Worm (Caenorhabditis elegans) whole organism, young adult: ENCODE data around the gene C03F11.2.

Experiments
- B0019.2 ChIP-seq: fragments of 200-800 bp; sonication (Bioruptor generic); conservative IDR thresholded peaks from 2 replicates; pipeline ENCODE4 v1.3.6; 2022; ENCODE audit warnings: missing genetic modification reagents, missing genetic modification characterization, missing compliant biosample characterization
- B0336.3 ChIP-seq: fragments of 200-800 bp; sonication (Bioruptor generic); IDR thresholded peaks from 2 replicates; pipeline ENCODE4 v1.3.6; 2022; ENCODE audit warnings: missing genetic modification characterization, missing compliant biosample characterization
- C17E4.6 ChIP-seq: fragments of 200-800 bp; sonication (Bioruptor generic); IDR thresholded peaks from 2 replicates; pipeline ENCODE4 v1.3.6; 2022; ENCODE audit warnings: missing genetic modification reagents, missing genetic modification characterization, missing compliant biosample characterization
- D2030.7 ChIP-seq: fragments of 200-800 bp; sonication (Bioruptor generic); IDR thresholded peaks from 2 replicates; pipeline ENCODE4 v1.3.6; 2022; ENCODE audit warnings: missing genetic modification reagents, missing genetic modification characterization, missing compliant biosample characterization
- F33H1.4 ChIP-seq: fragments of 200-800 bp; sonication (Bioruptor generic); IDR thresholded peaks from 2 replicates; pipeline ENCODE4 v1.3.6; 2022; ENCODE audit warnings: missing genetic modification reagents, missing genetic modification characterization, missing compliant biosample characterization
- F57A8.1 ChIP-seq: fragments of 200-800 bp; sonication (Bioruptor generic); optimal IDR thresholded peaks from 2 replicates; lab custom pipeline; 2018; ENCODE audit warnings: mild to moderate bottlenecking, missing genetic modification characterization, moderate library complexity, missing compliant biosample characterization
- K12H6.12 ChIP-seq: fragments of 200-800 bp; sonication (Bioruptor generic); optimal IDR thresholded peaks from 2 replicates; lab custom pipeline; 2018; ENCODE audit warnings: mild to moderate bottlenecking, missing genetic modification characterization, missing compliant biosample characterization
- Y67H2A.10 ChIP-seq: fragments of 200-800 bp; sonication (Bioruptor generic); conservative IDR thresholded peaks from 2 replicates; pipeline ENCODE4 v1.3.6; 2022; ENCODE audit warnings: missing genetic modification reagents, missing genetic modification characterization, missing compliant biosample characterization
- Y95B8A.8 ChIP-seq: fragments of 200-800 bp; sonication (Bioruptor generic); IDR thresholded peaks from 2 replicates; pipeline ENCODE4 v1.3.6; 2022; ENCODE audit warnings: missing genetic modification reagents, missing genetic modification characterization, missing compliant biosample characterization
- aptf-3 ChIP-seq: fragments of 200-800 bp; sonication (Bioruptor generic); IDR thresholded peaks from 2 replicates; pipeline ENCODE4 v1.3.6; 2022; ENCODE audit warnings: missing genetic modification characterization, missing compliant biosample characterization
- athp-1 ChIP-seq: sonication (generic microtip); optimal IDR thresholded peaks from 2 replicates; lab custom pipeline; 2017; ENCODE audit warnings: mild to moderate bottlenecking, missing genetic modification characterization, missing compliant biosample characterization
- attf-6 ChIP-seq: fragments of 200-800 bp; sonication (Bioruptor generic); IDR thresholded peaks from 2 replicates; pipeline ENCODE4 v1.3.6; 2022; ENCODE audit warnings: missing genetic modification reagents, missing genetic modification characterization, missing compliant biosample characterization
- ccch-3 ChIP-seq: fragments of 200-800 bp; sonication (Bioruptor generic); optimal IDR thresholded peaks from 2 replicates; lab custom pipeline; 2018; ENCODE audit warnings: mild to moderate bottlenecking, missing genetic modification characterization, missing compliant biosample characterization
- cebp-1 ChIP-seq, 2 experiments: fragments of 200-800 bp in 1 of 2; sonication (Bioruptor generic) in 1 of 2; sonication (generic microtip) in 1 of 2; IDR thresholded peaks in 1 of 2; optimal IDR thresholded peaks in 1 of 2; 2 replicates each; pipeline versions ENCODE4 v1.3.6 to Lab custom; 2017 to 2022; ENCODE audit warnings: missing compliant biosample characterization in 2 of 2, missing genetic modification characterization in 2 of 2, mild to moderate bottlenecking in 1 of 2, missing genetic modification reagents in 1 of 2, moderate library complexity in 1 of 2
- ceh-27 ChIP-seq: fragments of 200-800 bp; sonication (Bioruptor generic); optimal IDR thresholded peaks from 2 replicates; lab custom pipeline; 2018; ENCODE audit warnings: mild to moderate bottlenecking, missing genetic modification characterization, moderate library complexity, missing compliant biosample characterization
- ceh-40 ChIP-seq: fragments of 200-800 bp; sonication (Bioruptor generic); IDR thresholded peaks from 2 replicates; pipeline ENCODE4 v1.3.6; 2022; ENCODE audit warnings: missing genetic modification characterization, missing compliant biosample characterization
- ceh-79 ChIP-seq: sonication (generic microtip); optimal IDR thresholded peaks from 2 replicates; lab custom pipeline; 2017; ENCODE audit warnings: mild to moderate bottlenecking, missing genetic modification characterization, missing compliant biosample characterization
- chd-7 ChIP-seq: sonication (generic microtip); optimal IDR thresholded peaks from 2 replicates; lab custom pipeline; 2016; ENCODE audit warnings: mild to moderate bottlenecking, missing genetic modification characterization, moderate library complexity, missing compliant biosample characterization
- dox-1 ChIP-seq: fragments of 200-800 bp; sonication (Bioruptor generic); IDR thresholded peaks from 2 replicates; pipeline ENCODE4 v1.3.6; 2022; ENCODE audit warnings: missing genetic modification reagents, missing genetic modification characterization, missing compliant biosample characterization
- dpl-1 ChIP-seq: fragments of 150-350 bp; optimal IDR thresholded peaks from 2 replicates; lab custom pipeline; 2014; ENCODE audit warnings: missing biosample characterization, missing genetic modification reagents, missing genetic modification characterization
- efl-1 ChIP-seq: fragments of 150-350 bp; optimal IDR thresholded peaks from 2 replicates; lab custom pipeline; 2014; ENCODE audit warnings: missing biosample characterization, missing genetic modification reagents, missing genetic modification characterization
- egrh-3 ChIP-seq: fragments of 200-800 bp; sonication (Bioruptor generic); IDR thresholded peaks from 2 replicates; pipeline ENCODE4 v1.3.6; 2022; ENCODE audit warnings: missing genetic modification reagents, missing genetic modification characterization, missing compliant biosample characterization
- ekl-4 ChIP-seq: fragments of 200-800 bp; sonication (Bioruptor generic); IDR thresholded peaks from 2 replicates; pipeline ENCODE4 v1.3.6; 2022; ENCODE audit warnings: missing genetic modification reagents, missing genetic modification characterization, missing compliant biosample characterization
- fkh-3 ChIP-seq: sonication (generic microtip); optimal IDR thresholded peaks from 2 replicates; lab custom pipeline; 2016; ENCODE audit warnings: mild to moderate bottlenecking, missing genetic modification characterization, missing compliant biosample characterization
- gei-17 ChIP-seq: fragments of 200-800 bp; sonication (Bioruptor generic); optimal IDR thresholded peaks from 2 replicates; lab custom pipeline; 2018; ENCODE audit warnings: mild to moderate bottlenecking, missing genetic modification characterization, missing compliant biosample characterization
- hlh-12 ChIP-seq: sonication (generic microtip); optimal IDR thresholded peaks from 2 replicates; lab custom pipeline; 2016; ENCODE audit warnings: missing genetic modification characterization, missing compliant biosample characterization
- hmg-20 ChIP-seq: fragments of 200-800 bp; sonication (Bioruptor generic); IDR thresholded peaks from 2 replicates; pipeline ENCODE4 v1.3.6; 2022; ENCODE audit warnings: missing genetic modification reagents, missing genetic modification characterization, missing compliant biosample characterization
- lin-26 ChIP-seq: fragments of 200-800 bp; sonication (Bioruptor generic); IDR thresholded peaks from 2 replicates; pipeline ENCODE4 v1.3.6; 2022; ENCODE audit warnings: missing genetic modification reagents, missing genetic modification characterization, missing compliant biosample characterization
- madf-10 ChIP-seq: sonication (generic microtip); optimal IDR thresholded peaks from 2 replicates; lab custom pipeline; 2016; ENCODE audit warnings: mild to moderate bottlenecking, missing genetic modification characterization, missing compliant biosample characterization
- madf-8 ChIP-seq: fragments of 200-800 bp; sonication (Bioruptor generic); conservative IDR thresholded peaks from 2 replicates; pipeline ENCODE4 v1.3.6; 2022; ENCODE audit warnings: missing genetic modification reagents, missing genetic modification characterization, missing compliant biosample characterization
- mcd-1 ChIP-seq: fragments of 200-800 bp; sonication (Bioruptor generic); IDR thresholded peaks from 2 replicates; pipeline ENCODE4 v1.3.6; 2022; ENCODE audit warnings: missing genetic modification reagents, missing genetic modification characterization, missing compliant biosample characterization
- nfya-2 ChIP-seq: fragments of 200-800 bp; sonication (Bioruptor generic); IDR thresholded peaks from 2 replicates; pipeline ENCODE4 v1.3.6; 2022; ENCODE audit warnings: missing genetic modification reagents, missing genetic modification characterization, missing compliant biosample characterization
- nfyb-1 ChIP-seq: fragments of 200-800 bp; sonication (Bioruptor generic); IDR thresholded peaks from 2 replicates; pipeline ENCODE4 v1.3.6; 2022; ENCODE audit warnings: missing genetic modification reagents, missing genetic modification characterization, missing compliant biosample characterization
- nhr-120 ChIP-seq: fragments of 200-800 bp; sonication (Bioruptor generic); IDR thresholded peaks from 2 replicates; pipeline ENCODE4 v1.3.6; 2022; ENCODE audit warnings: missing genetic modification characterization, missing compliant biosample characterization
- nhr-179 ChIP-seq: sonication (generic microtip); optimal IDR thresholded peaks from 2 replicates; lab custom pipeline; 2016; ENCODE audit warnings: mild to moderate bottlenecking, missing genetic modification characterization, missing compliant biosample characterization
- rec-8 ChIP-seq, 2 experiments: sonication (generic microtip); optimal IDR thresholded peaks; 2 replicates each; lab custom pipeline; 2016; ENCODE audit warnings: mild to moderate bottlenecking in 2 of 2, missing genetic modification characterization in 2 of 2, missing genetic modification reagents in 2 of 2, missing genotype in 2 of 2, missing biosample characterization in 1 of 2, missing compliant biosample characterization in 1 of 2, moderate library complexity in 1 of 2
- snpc-1.1 ChIP-seq: sonication (generic microtip); optimal IDR thresholded peaks from 2 replicates; lab custom pipeline; 2017; ENCODE audit warnings: missing genetic modification characterization, mild to moderate bottlenecking, missing compliant biosample characterization, antibody characterized with exemption, moderate library complexity, missing genotype, missing genetic modification reagents; ENCODE audit not compliant: insufficient read depth
- sptf-2 ChIP-seq: fragments of 200-800 bp; sonication (Bioruptor generic); optimal IDR thresholded peaks from 2 replicates; lab custom pipeline; 2018; ENCODE audit warnings: mild to moderate bottlenecking, missing genetic modification characterization, missing compliant biosample characterization
- tbx-9 ChIP-seq: sonication (generic microtip); optimal IDR thresholded peaks from 2 replicates; lab custom pipeline; 2016; ENCODE audit warnings: borderline replicate concordance, missing genetic modification characterization, inconsistent platforms, missing compliant biosample characterization
- unc-62 ChIP-seq: fragments of 150-350 bp; optimal IDR thresholded peaks from 2 replicates; lab custom pipeline; 2014; ENCODE audit warnings: missing biosample characterization, missing genetic modification reagents, missing genetic modification characterization
- ztf-25 ChIP-seq: fragments of 200-800 bp; sonication (Bioruptor generic); IDR thresholded peaks from 2 replicates; pipeline ENCODE4 v1.3.6; 2022; ENCODE audit warnings: missing genetic modification reagents, missing genetic modification characterization, missing compliant biosample characterization

Gene C03F11.2

ce11 chrX:5407271-5407670 lies 10.1 kb upstream of the C03F11.2 start (continued):
- 0 out of 2 replicates have a peak, but pooled peaks have one; percentile 51 for TF ChIP-seq ztf-25 (GFP tag; lab: Robert Waterston, UW)
- TF ChIP-seq nfyb-1 (GFP tag; lab: Robert Waterston, UW): no peak; the same call in 1 of the 2 replicates
- TF ChIP-seq ceh-27 (GFP tag; lab: Kevin White, UChicago): no peak
- TF ChIP-seq nhr-120 (GFP tag; lab: Robert Waterston, UW): no peak
- peak; percentile 20 for TF ChIP-seq chd-7 (tag; lab: Kevin White, UChicago)
- TF ChIP-seq ceh-79 (tag; lab: Kevin White, UChicago): no peak
- TF ChIP-seq ccch-3 (GFP tag; lab: Kevin White, UChicago): no peak
- no peak for TF ChIP-seq fkh-3 (tag; lab: Kevin White, UChicago)
- TF ChIP-seq nhr-179 (tag; lab: Kevin White, UChicago): no peak
- TF ChIP-seq hlh-12 (tag; lab: Kevin White, UChicago): no peak
- no peak for TF ChIP-seq B0019.2 (GFP tag; lab: Robert Waterston, UW)
- 0 out of 2 replicates have a peak, but pooled peaks have one; percentile 51 for TF ChIP-seq dox-1
- TF ChIP-seq snpc-1.1: no peak
- no peak for TF ChIP-seq K12H6.12
- peak; percentile 1 to 35 for TF ChIP-seq rec-8 (tag; optimal IDR thresholded peaks at IDR 0.05; lab: Kevin White, UChicago)
- TF ChIP-seq sptf-2 (GFP tag; lab: Kevin White, UChicago): no peak
- no peak for TF ChIP-seq B0336.3 (GFP tag; lab: Robert Waterston, UW)
- TF ChIP-seq ekl-4: no peak
- TF ChIP-seq C17E4.6 (GFP tag; lab: Robert Waterston, UW): no peak
- peak; percentile 48 for TF ChIP-seq mcd-1 (GFP tag; lab: Robert Waterston, UW)
- TF ChIP-seq unc-62 (GFP tag; lab: Kevin White, UChicago): no peak
- no peak for TF ChIP-seq dpl-1 (GFP tag; lab: Kevin White, UChicago)
- TF ChIP-seq gei-17 (GFP tag; lab: Kevin White, UChicago): no peak
- no peak for TF ChIP-seq F33H1.4 (GFP tag; lab: Robert Waterston, UW)
- TF ChIP-seq efl-1 (GFP tag; lab: Kevin White, UChicago): no peak
- TF ChIP-seq aptf-3 (GFP tag; lab: Robert Waterston, UW): 0 out of 2 replicates have a peak, but pooled peaks have one; percentile 48
- no peak for TF ChIP-seq nfya-2 (GFP tag; lab: Robert Waterston, UW)
- no peak for TF ChIP-seq madf-8 (GFP tag; lab: Robert Waterston, UW)
- TF ChIP-seq Y67H2A.10 (GFP tag; lab: Robert Waterston, UW): no peak
- TF ChIP-seq, all 124 proteins: peak for 32

- TF ChIP-seq K12H6.12 (no peak), C17E4.6 (GFP tag; lab: Robert Waterston, UW) (no peak), hmg-20 (GFP tag; lab: Robert Waterston, UW) (no peak), lin-26 (GFP tag; lab: Robert Waterston, UW) (no peak), hlh-12 (tag; lab: Kevin White, UChicago) (no peak), cebp-1 (GFP tag; IDR thresholded peaks at IDR 0.05; lab: Robert Waterston, UW) (no peak), cebp-1 (tag; optimal IDR thresholded peaks at IDR 0.05; lab: Kevin White, UChicago) (no peak), Y95B8A.8 (GFP tag; lab: Robert Waterston, UW) (no peak), dpl-1 (GFP tag; lab: Kevin White, UChicago) (no peak), madf-10 (tag; lab: Kevin White, UChicago) (no peak), ceh-40 (GFP tag; lab: Robert Waterston, UW) (no peak), efl-1 (GFP tag; lab: Kevin White, UChicago) (no peak), tbx-9 (no peak), attf-6 (GFP tag; lab: Robert Waterston, UW) (no peak), D2030.7 (GFP tag; lab: Robert Waterston, UW) (no peak), F57A8.1 (GFP tag; lab: Kevin White, UChicago) (no peak), egrh-3 (GFP tag; lab: Robert Waterston, UW) (no peak), athp-1 (tag; lab: Kevin White, UChicago) (no peak)
Observed at ce11 chrX:5406345-5406744, 9.1 kb upstream of the C03F11.2 start, which contains the start of gene C03F11.4. Gene C03F11.4 (minus strand): TSS chrX:5406445.
